Fruit fly (Drosophila melanogaster): Measurements from ENCODE around the gene Grip163.

DNA sequence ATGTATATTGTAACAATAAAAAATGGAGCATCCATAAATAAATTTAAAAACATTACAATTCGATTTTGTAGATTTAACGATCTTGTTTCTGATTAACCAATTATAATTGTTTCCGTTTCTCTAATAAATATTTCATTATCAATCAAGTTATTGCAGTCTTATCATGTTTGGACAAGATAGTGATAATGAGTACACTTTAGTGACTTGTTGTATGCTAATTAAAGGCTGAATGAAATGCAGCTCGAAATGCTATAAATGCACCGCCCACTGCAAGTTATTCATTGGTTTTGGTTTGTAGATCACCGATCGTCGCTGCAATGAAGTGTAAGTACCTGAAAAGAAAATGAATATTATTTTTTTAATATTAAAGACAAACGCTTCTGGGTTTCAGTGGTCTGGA is 23.3 kb downstream of the Grip163 start, which contains the start of gene CG14125:
- TF ChIP-seq CG14655 (GFP tag; optimal IDR thresholded peaks at IDR 0.05) (no peak), rn (GFP tag; IDR thresholded peaks at IDR 0.05) (no peak), CG17806 (tag; optimal IDR thresholded peaks at IDR 0.05) (no peak)

Measured in whole organism, pupa.